Worm (Caenorhabditis elegans): ENCODE measurements around the gene F18A1.7.

F18A1.7 gene

ce11 chrII:7708540-7708939, 45.0 kb upstream of the F18A1.7 start, which contains the start of gene B0495.9 (continued):
- TF ChIP-seq ztf-11 (tag; optimal IDR thresholded peaks at IDR 0.05) (no peak), tra-1 (GFP tag; IDR thresholded peaks at IDR 0.05) (0 out of 2 replicates have a peak, but pooled peaks have one; percentile 19), dmd-8 (GFP tag; IDR thresholded peaks at IDR 0.05) (no peak), dmd-6 (GFP tag; IDR thresholded peaks at IDR 0.05) (peak; percentile 33; the same call in 1 of the 2 replicates), fos-1 (tag; optimal IDR thresholded peaks at IDR 0.05) (no peak), aly-2 (tag; optimal IDR thresholded peaks at IDR 0.05) (no peak)

DNA sequence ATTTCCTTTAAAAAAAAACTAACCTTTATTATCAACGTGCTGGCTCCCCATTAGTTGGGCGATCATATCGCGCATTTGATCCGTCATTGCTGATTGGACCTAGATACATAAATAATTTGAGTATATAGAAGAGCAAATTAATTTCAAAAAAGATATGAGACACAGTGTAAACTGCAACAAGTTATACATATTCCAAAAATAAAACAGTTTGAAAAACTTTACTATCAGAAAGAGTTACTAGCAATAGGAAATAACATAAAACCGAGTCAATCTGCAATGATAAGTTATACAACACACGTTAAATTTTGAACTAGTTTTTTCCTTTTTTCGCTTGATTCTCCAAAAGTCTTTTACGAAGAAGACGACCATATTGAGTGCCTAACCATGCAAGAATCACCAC, 43.8 kb upstream of the F18A1.7 start, which contains the start of gene luc-7L:
TSS of gene luc-7L (minus strand) at position 101 of the 400 bp plus-strand sequence.
- TF ChIP-seq set-16 (GFP tag; IDR thresholded peaks at IDR 0.05), result no peak
- no peak for TF ChIP-seq zfp-2 (tag; optimal IDR thresholded peaks at IDR 0.05)
- TF ChIP-seq hmg-1.1 (GFP tag; IDR thresholded peaks at IDR 0.05), result no peak
- no peak for TF ChIP-seq unc-39 (tag; optimal IDR thresholded peaks at IDR 0.05)
- no peak for TF ChIP-seq dmd-6 (GFP tag; IDR thresholded peaks at IDR 0.05)
- TF ChIP-seq nhr-237 (tag; optimal IDR thresholded peaks at IDR 0.05), result no peak
- no peak for TF ChIP-seq hif-1 (tag; optimal IDR thresholded peaks at IDR 0.05)
- TF ChIP-seq spr-1 (tag; optimal IDR thresholded peaks at IDR 0.05), result no peak
- TF ChIP-seq lin-13 (GFP tag; optimal IDR thresholded peaks at IDR 0.05), result no peak
- TF ChIP-seq skn-1 (tag; optimal IDR thresholded peaks at IDR 0.05), result no peak
- TF ChIP-seq snpc-1.2 (GFP tag; IDR thresholded peaks at IDR 0.05), result no peak
- TF ChIP-seq dmd-8 (GFP tag; IDR thresholded peaks at IDR 0.05), result no peak
- TF ChIP-seq ama-1 (optimal IDR thresholded peaks at IDR 0.05), result no peak
- no peak for TF ChIP-seq Y105C5A.15 (GFP tag; IDR thresholded peaks at IDR 0.05)
- TF ChIP-seq R02D3.7 (tag; optimal IDR thresholded peaks at IDR 0.05), result no peak
- no peak for TF ChIP-seq lin-15B (tag; optimal IDR thresholded peaks at IDR 0.05)
- no peak for TF ChIP-seq ztf-11 (tag; optimal IDR thresholded peaks at IDR 0.05)
- no peak for TF ChIP-seq gei-8 (GFP tag; optimal IDR thresholded peaks at IDR 0.05)

DNA sequence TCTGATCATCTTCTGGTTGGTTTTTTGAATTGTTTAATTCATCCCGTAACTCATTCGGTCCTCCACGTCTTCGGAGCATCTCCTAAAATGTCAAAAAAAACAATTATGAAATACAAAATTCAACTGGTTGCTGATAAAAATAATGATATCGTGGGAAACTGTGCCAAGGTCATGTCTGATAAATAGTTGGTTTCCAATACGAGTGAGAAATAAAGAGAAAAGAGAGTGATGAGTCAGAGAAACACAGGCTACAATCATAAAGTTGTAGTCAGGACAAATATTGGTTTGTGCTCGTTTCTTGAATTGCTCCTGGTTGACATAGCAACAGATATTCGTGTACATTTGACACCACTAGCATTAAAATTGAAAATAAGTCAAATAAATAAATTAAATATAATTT, 41.6 kb upstream of the F18A1.7 start, which contains the start of gene B0495.7:
TSS of gene B0495.7 (minus strand) at position 82 of the 400 bp plus-strand sequence.
- TF ChIP-seq hlh-11 (tag; optimal IDR thresholded peaks at IDR 0.05), result peak; percentile 48
- TF ChIP-seq ZK337.2 (GFP tag; IDR thresholded peaks at IDR 0.05), result no peak
- peak; percentile 7 for TF ChIP-seq mes-2 (tag; optimal IDR thresholded peaks at IDR 0.05; ENCODE audit: poor library complexity, severe bottlenecking)
- TF ChIP-seq nhr-102 (tag; optimal IDR thresholded peaks at IDR 0.05), result peak; percentile 11
- peak; percentile 76 for TF ChIP-seq pqm-1 (tag; optimal IDR thresholded peaks at IDR 0.05)
- no peak for TF ChIP-seq arid-1 (GFP tag; conservative IDR thresholded peaks at IDR 0.05)
- TF ChIP-seq daf-16 (GFP tag; optimal IDR thresholded peaks at IDR 0.05), result no peak
- peak; percentile 72 for TF ChIP-seq daf-16 (tag; optimal IDR thresholded peaks at IDR 0.05)
- peak; percentile 36; the same call in 1 of the 2 replicates for TF ChIP-seq nhr-41 (GFP tag; IDR thresholded peaks at IDR 0.05)
- peak; percentile 44 for TF ChIP-seq dve-1 (tag; optimal IDR thresholded peaks at IDR 0.05; ENCODE audit: insufficient read depth)
- peak; percentile 93 for TF ChIP-seq nhr-28 (tag; optimal IDR thresholded peaks at IDR 0.05)
- TF ChIP-seq nhr-11 (tag; optimal IDR thresholded peaks at IDR 0.05), result peak; percentile 70
- no peak for TF ChIP-seq spr-1 (tag; optimal IDR thresholded peaks at IDR 0.05)
- peak; percentile 53; the same call in 1 of the 2 replicates for TF ChIP-seq dmd-6 (GFP tag; IDR thresholded peaks at IDR 0.05)
- peak in 1 of 2 experiments; percentile 11 for TF ChIP-seq lsy-2 (tag; optimal IDR thresholded peaks at IDR 0.05)
- 0 out of 2 replicates have a peak, but pooled peaks have one; percentile 40 for TF ChIP-seq lin-38 (GFP tag; IDR thresholded peaks at IDR 0.05)

DNA sequence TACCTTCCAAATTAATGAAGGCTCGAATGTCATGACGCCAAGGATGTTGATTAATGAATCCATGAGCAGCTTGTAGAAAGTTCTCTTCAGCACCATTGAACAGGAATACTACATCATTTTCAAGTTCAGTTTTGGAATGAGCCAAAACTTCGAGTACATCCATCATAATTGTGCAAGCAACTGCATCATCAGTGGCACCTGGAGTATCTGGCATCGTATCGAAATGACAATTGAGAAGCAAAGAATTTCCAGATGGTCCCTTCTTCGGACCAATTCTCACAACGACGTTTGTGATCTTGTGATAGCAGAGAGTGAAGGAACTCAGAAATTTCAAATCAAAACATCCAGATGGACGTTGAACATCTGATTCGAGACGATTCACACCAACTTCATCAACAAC, 40.8 kb upstream of the F18A1.7 start:
- TF ChIP-seq aha-1 (tag), result peak; percentile 94
- TF ChIP-seq zfp-3 (GFP tag; conservative IDR thresholded peaks at IDR 0.05), result no peak

Data from whole organism, L4 larva.